Fruit fly (Drosophila melanogaster): ENCODE measurements around the gene Gr85a.

Gr85a gene

DNA sequence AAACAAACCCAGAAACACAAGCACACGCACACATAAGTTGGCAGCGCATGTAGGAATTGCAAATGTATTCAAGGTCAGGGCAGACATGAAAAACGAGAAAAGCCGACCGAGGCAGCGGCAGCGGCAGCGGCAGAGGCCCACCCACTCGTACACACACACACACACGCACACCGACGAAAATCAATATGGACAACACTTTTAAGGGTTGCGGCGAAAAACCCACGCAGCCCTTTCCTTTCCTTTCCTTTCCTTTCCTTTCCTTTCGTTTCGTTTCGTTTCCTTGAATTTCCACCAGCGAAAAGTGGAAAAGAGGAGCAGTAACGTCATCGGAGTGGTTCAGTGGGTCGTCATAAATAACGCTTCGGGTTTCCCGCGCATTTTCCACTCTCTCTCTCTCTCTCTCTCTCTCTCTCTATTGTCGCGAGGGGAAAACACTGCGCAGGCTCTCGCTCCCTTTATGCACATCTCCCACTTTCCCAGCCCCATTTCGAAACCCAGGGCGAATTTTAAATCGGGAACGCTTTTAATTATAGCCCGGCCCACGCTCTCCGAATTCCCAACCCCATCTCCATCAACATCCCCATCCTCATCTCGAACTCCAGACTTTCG is 43.8 kb downstream of the Gr85a start:
- no peak for TF ChIP-seq CG17801 (GFP tag; optimal IDR thresholded peaks at IDR 0.05; ENCODE audit: partially characterized antibody)

DNA sequence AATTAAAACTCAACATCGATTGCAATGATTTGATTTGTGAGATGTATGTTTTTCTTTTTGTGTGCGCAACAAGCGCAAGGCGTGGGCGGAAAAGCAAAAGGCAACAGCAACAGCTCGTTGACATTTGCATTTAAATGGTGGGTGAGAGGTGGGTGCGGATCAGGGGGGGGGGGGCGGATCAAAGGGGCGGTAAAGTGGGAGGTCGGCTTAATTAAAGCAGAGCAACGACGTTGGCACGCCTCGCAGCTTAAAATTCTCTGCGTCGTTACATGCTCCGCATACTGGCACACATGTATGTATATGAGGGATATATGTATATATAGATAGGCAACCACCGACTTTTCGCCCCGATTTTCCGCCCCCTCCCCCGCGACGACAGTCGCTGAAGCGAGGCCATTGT is 44.9 kb downstream of the Gr85a start:
- no peak for TF ChIP-seq CG17801 (GFP tag; optimal IDR thresholded peaks at IDR 0.05; ENCODE audit: partially characterized antibody)

dm6 chr3R:9950984-9951383 is 45.6 kb downstream of the Gr85a start:
- TF ChIP-seq CG17801 (GFP tag; optimal IDR thresholded peaks at IDR 0.05; ENCODE audit: partially characterized antibody), result no peak

DNA sequence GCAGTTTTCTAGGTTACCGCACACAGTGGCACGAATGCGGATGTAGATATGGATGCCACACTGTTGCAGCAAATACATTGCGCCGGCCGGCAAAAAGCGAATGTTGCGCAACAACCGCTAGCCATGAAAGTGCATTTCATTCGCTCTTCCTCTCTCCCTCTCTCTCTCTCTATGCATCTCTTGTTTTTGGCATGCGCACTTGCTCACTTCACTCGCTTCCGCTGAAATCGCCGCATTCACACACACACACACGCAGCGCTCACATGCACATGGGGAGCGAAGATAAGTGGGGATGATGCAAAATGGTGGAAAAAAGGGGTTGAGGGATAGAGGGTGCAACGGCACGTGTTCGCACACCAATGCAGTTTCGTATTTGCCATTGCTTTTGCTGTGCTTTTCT is 46.7 kb downstream of the Gr85a start:
- TF ChIP-seq CG17801 (GFP tag; optimal IDR thresholded peaks at IDR 0.05; ENCODE audit: partially characterized antibody), result peak; percentile 29

DNA sequence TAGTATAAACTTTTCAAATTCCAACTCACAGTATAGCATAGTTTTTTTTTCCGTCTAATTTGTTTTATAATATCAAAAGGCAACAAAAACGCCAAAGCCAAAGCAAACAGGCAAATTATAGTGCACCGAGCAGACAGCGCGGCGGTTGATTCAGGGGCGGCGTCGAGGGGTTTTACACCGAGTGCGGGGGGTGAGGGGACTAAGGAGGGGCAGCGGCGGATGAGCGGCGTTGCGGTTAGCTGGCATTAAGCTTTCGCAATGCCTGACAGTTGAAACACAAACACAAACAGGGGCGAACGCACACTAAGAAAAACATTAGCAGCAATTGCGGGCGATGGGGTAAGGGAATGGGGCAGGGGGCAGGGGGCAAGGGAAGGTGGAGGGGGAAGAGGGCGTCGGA is 50.1 kb downstream of the Gr85a start:
- no peak for TF ChIP-seq CG17801 (GFP tag; optimal IDR thresholded peaks at IDR 0.05; ENCODE audit: partially characterized antibody)

Measured in ovary, adult (tissue).